Fruit fly (Drosophila melanogaster): ENCODE measurements around the gene PNUTS.

PNUTS gene

dm6 chr2L:850727-851257 lies 19.5 kb upstream of the PNUTS start, which contains the start of gene drongo (continued):
- TF ChIP-seq sr (GFP tag; IDR thresholded peaks at IDR 0.05) (no peak; the same call in 2 of the 3 replicates), pita (GFP tag; optimal IDR thresholded peaks at IDR 0.05) (peak; percentile 74), nau (GFP tag; optimal IDR thresholded peaks at IDR 0.05) (peak; percentile 17), Awh (GFP tag; IDR thresholded peaks at IDR 0.05) (no peak), GATAe (GFP tag; conservative IDR thresholded peaks at IDR 0.05) (no peak), Camta (GFP tag; optimal IDR thresholded peaks at IDR 0.05) (no peak), CG11456 (GFP tag; IDR thresholded peaks at IDR 0.05) (0 out of 3 replicates have a peak, but pooled peaks have one; percentile 50), vnd (GFP tag; IDR thresholded peaks at IDR 0.05; ENCODE audit: partially characterized antibody) (no peak), otp (GFP tag; IDR thresholded peaks at IDR 0.05) (0 out of 3 replicates have a peak, but pooled peaks have one; percentile 44), ro (GFP tag; IDR thresholded peaks at IDR 0.05) (no peak), Bteb2 (GFP tag; optimal IDR thresholded peaks at IDR 0.05) (no peak), Spps (tag; optimal IDR thresholded peaks at IDR 0.05) (no peak), scrt (GFP tag; optimal IDR thresholded peaks at IDR 0.05) (peak; percentile 45), esg (GFP tag; conservative IDR thresholded peaks at IDR 0.05) (no peak), Xrp1 (GFP tag; IDR thresholded peaks at IDR 0.05) (0 out of 2 replicates have a peak, but pooled peaks have one; percentile 30), shn (GFP tag; optimal IDR thresholded peaks at IDR 0.05) (no peak), CG11723 (GFP tag; optimal IDR thresholded peaks at IDR 0.05) (no peak), mam (GFP tag; optimal IDR thresholded peaks at IDR 0.05) (no peak), CG8359 (GFP tag; optimal IDR thresholded peaks at IDR 0.05; ENCODE audit: borderline replicate concordance) (no peak), fd3F (GFP tag; optimal IDR thresholded peaks at IDR 0.05) (no peak), CG15601 (tag; optimal IDR thresholded peaks at IDR 0.05) (peak; percentile 68), Eip74EF (GFP tag; optimal IDR thresholded peaks at IDR 0.05) (peak in 1 of 2 experiments; percentile 10), CG13424 (tag; optimal IDR thresholded peaks at IDR 0.05) (peak; percentile 13), Max (GFP tag; optimal IDR thresholded peaks at IDR 0.05) (no peak), dpn (GFP tag; optimal IDR thresholded peaks at IDR 0.05) (peak in 1 of 2 experiments; percentile 44), D19A (tag; optimal IDR thresholded peaks at IDR 0.05) (peak; percentile 2), CG6683 (GFP tag; optimal IDR thresholded peaks at IDR 0.05) (no peak), zfh1 (GFP tag; IDR thresholded peaks at IDR 0.05) (0 out of 3 replicates have a peak, but pooled peaks have one; percentile 43), CG8281 (tag; optimal IDR thresholded peaks at IDR 0.05) (no peak), Dfd (GFP tag; optimal IDR thresholded peaks at IDR 0.05) (no peak), sima (GFP tag; optimal IDR thresholded peaks at IDR 0.05) (no peak), Atf6 (GFP tag; IDR thresholded peaks at IDR 0.05) (peak; percentile 34; the same call in 1 of the 2 replicates), slbo (GFP tag; IDR thresholded peaks at IDR 0.05) (peak; percentile 33), ERR (GFP tag; optimal IDR thresholded peaks at IDR 0.05) (peak; percentile 1), ATbp (GFP tag; optimal IDR thresholded peaks at IDR 0.05) (peak; percentile 34), CG3281 (GFP tag; optimal IDR thresholded peaks at IDR 0.05) (peak; percentile 41), CG14860 (GFP tag; IDR thresholded peaks at IDR 0.05; ENCODE audit: partially characterized antibody) (0 out of 3 replicates have a peak, but pooled peaks have one; percentile 48), CG3995 (GFP tag; optimal IDR thresholded peaks at IDR 0.05) (peak; percentile 17), Dip2 (GFP tag; IDR thresholded peaks at IDR 0.05) (no peak), Hr78 (GFP tag; optimal IDR thresholded peaks at IDR 0.05) (peak in 1 of 2 experiments; percentile 46), bbx (GFP tag; IDR thresholded peaks at IDR 0.05; ENCODE audit: partially characterized antibody) (peak; percentile 65), CG9817 (tag; optimal IDR thresholded peaks at IDR 0.05) (no peak), Jarid2 (GFP tag; optimal IDR thresholded peaks at IDR 0.05) (peak; percentile 97), dan (GFP tag; IDR thresholded peaks at IDR 0.05) (no peak), Blimp-1 (GFP tag; optimal IDR thresholded peaks at IDR 0.05) (no peak), ap (GFP tag; IDR thresholded peaks at IDR 0.05) (no peak), CG11398 (GFP tag; optimal IDR thresholded peaks at IDR 0.05) (peak; percentile 12), CG3407 (GFP tag; optimal IDR thresholded peaks at IDR 0.05) (peak; percentile 5), Dp (GFP tag; optimal IDR thresholded peaks at IDR 0.05) (peak; percentile 95)

All from whole organism, embryonic.